Fruit fly (Drosophila melanogaster) whole organism, pupa: ENCODE data around the gene Sfp24Bd.

ENCODE experiments used
- CG15710 ChIP-seq: fragments of 200-800 bp; sonication (Bioruptor generic); optimal IDR thresholded peaks from 2 replicates; lab custom pipeline; 2018; ENCODE audit warnings: missing biosample characterization, mild to moderate bottlenecking, missing genetic modification characterization, moderate library complexity
- CG17806 ChIP-seq: fragments of 200-800 bp; sonication (Bioruptor generic); optimal IDR thresholded peaks from 2 replicates; lab custom pipeline; 2018; ENCODE audit warnings: missing biosample characterization, mild to moderate bottlenecking, missing genetic modification characterization, moderate library complexity
- CG32121 ChIP-seq: fragments of 200-800 bp; sonication (Bioruptor generic); IDR thresholded peaks from 2 replicates; pipeline ENCODE4 v1.3.6; 2022; ENCODE audit warnings: missing biosample characterization, missing genetic modification characterization
- CG4496 ChIP-seq: fragments of 200-800 bp; sonication (Bioruptor generic); IDR thresholded peaks from 3 replicates; pipeline ENCODE4 v1.3.6; 2022; ENCODE audit warnings: missing biosample characterization, missing genetic modification characterization
- CG8159 ChIP-seq: fragments of 200-800 bp; sonication (Bioruptor generic); optimal IDR thresholded peaks from 3 replicates; lab custom pipeline; 2018; ENCODE audit warnings: missing biosample characterization, mild to moderate bottlenecking, missing genetic modification characterization, moderate library complexity
- Pif1A ChIP-seq: fragments of 200-800 bp; sonication (Bioruptor generic); optimal IDR thresholded peaks from 3 replicates; lab custom pipeline; 2016; ENCODE audit warnings: missing biosample characterization, missing genetic modification characterization
- Snoo ChIP-seq: fragments of 200-800 bp; sonication (Bioruptor generic); optimal IDR thresholded peaks from 3 replicates; lab custom pipeline; 2017; ENCODE audit warnings: missing biosample characterization, mild to moderate bottlenecking, missing genetic modification characterization, inconsistent platforms

dm6 chr2L:3642148-3642920, 26.6 kb downstream of the Sfp24Bd start:
- TF ChIP-seq CG4496 (GFP tag; lab: Robert Waterston, UW), result no peak
- no peak for TF ChIP-seq Pif1A (GFP tag; lab: Kevin White, UChicago)
- TF ChIP-seq CG15710, result no peak
- no peak for TF ChIP-seq CG8159 (tag; lab: Kevin White, UChicago)
- no peak for TF ChIP-seq Snoo (tag; lab: Kevin White, UChicago)
- TF ChIP-seq CG32121, result no peak
- TF ChIP-seq CG17806 (tag; lab: Kevin White, UChicago), result no peak
